Worm (Caenorhabditis elegans): Measurements from ENCODE around the gene pitr-5.

- TF ChIP-seq unc-39 (tag; optimal IDR thresholded peaks at IDR 0.05): no peak
- TF ChIP-seq nhr-25 (tag; optimal IDR thresholded peaks at IDR 0.05): no peak
- TF ChIP-seq unc-62 (GFP tag; optimal IDR thresholded peaks at IDR 0.05): no peak
- TF ChIP-seq nhr-77 (tag; optimal IDR thresholded peaks at IDR 0.05): no peak
These were observed 17.9 kb upstream of the pitr-5 start, which contains the start of gene ugt-36 for ce11 chrV:7166709-7167108.
